Fruit fly (Drosophila melanogaster): Measurements from ENCODE around the gene kuk.

kuk gene

dm6 chr3R:17056183-17056904 is 23.7 kb upstream of the kuk start (continued):
- TF ChIP-seq cg (GFP tag; optimal IDR thresholded peaks at IDR 0.05) (peak; percentile 100), CG32532 (GFP tag; IDR thresholded peaks at IDR 0.05) (peak; percentile 12; the same call in 1 of the 2 replicates), CG34224 (GFP tag; IDR thresholded peaks at IDR 0.05; ENCODE audit: partially characterized antibody) (peak; percentile 51; the same call in 1 of the 3 replicates), Rfx (GFP tag; IDR thresholded peaks at IDR 0.05) (peak; percentile 20; the same call in 1 of the 2 replicates), Hmx (GFP tag; optimal IDR thresholded peaks at IDR 0.05) (no peak), sug (tag; optimal IDR thresholded peaks at IDR 0.05) (peak; percentile 87), tio (GFP tag; optimal IDR thresholded peaks at IDR 0.05) (no peak), nmo (GFP tag; optimal IDR thresholded peaks at IDR 0.05) (peak; percentile 51), BEAF-32 (GFP tag; optimal IDR thresholded peaks at IDR 0.05) (no peak), CG8388 (GFP tag; optimal IDR thresholded peaks at IDR 0.05) (peak; percentile 5), CG15479 (GFP tag; optimal IDR thresholded peaks at IDR 0.05) (peak; percentile 45), Hr51 (GFP tag; optimal IDR thresholded peaks at IDR 0.05) (peak in 1 of 2 experiments; percentile 70), Nf-YB (GFP tag; optimal IDR thresholded peaks at IDR 0.05) (peak; percentile 62), CG2120 (GFP tag; optimal IDR thresholded peaks at IDR 0.05) (peak; percentile 15), dan (GFP tag; IDR thresholded peaks at IDR 0.05) (no peak), CG16815 (GFP tag; optimal IDR thresholded peaks at IDR 0.05) (no peak), chn (GFP tag; optimal IDR thresholded peaks at IDR 0.05) (peak; percentile 58), Mrtf (GFP tag; IDR thresholded peaks at IDR 0.05) (no peak), az2 (GFP tag; optimal IDR thresholded peaks at IDR 0.05) (no peak), gro (GFP tag; optimal IDR thresholded peaks at IDR 0.05) (peak; percentile 77), YL-1 (GFP tag; optimal IDR thresholded peaks at IDR 0.05) (no peak), gcm (GFP tag; optimal IDR thresholded peaks at IDR 0.05) (peak; percentile 53), Deaf1 (tag; optimal IDR thresholded peaks at IDR 0.05) (peak; percentile 82), CG1832 (GFP tag; optimal IDR thresholded peaks at IDR 0.05) (peak; percentile 92), Side (GFP tag; optimal IDR thresholded peaks at IDR 0.05) (peak; percentile 50), scrt (GFP tag; optimal IDR thresholded peaks at IDR 0.05) (peak; percentile 77), Bteb2 (GFP tag; optimal IDR thresholded peaks at IDR 0.05) (no peak), Hey (tag; optimal IDR thresholded peaks at IDR 0.05) (peak; percentile 71), slbo (GFP tag; IDR thresholded peaks at IDR 0.05) (peak; percentile 13; the same call in 1 of the 2 replicates), crol (GFP tag; IDR thresholded peaks at IDR 0.05) (peak; percentile 99), CG8478 (optimal IDR thresholded peaks at IDR 0.05) (peak; percentile 93), CG7987 (GFP tag; optimal IDR thresholded peaks at IDR 0.05) (peak; percentile 34), CG31224 (GFP tag; IDR thresholded peaks at IDR 0.05) (no peak; the same call in 1 of the 2 replicates), CG9727 (GFP tag; optimal IDR thresholded peaks at IDR 0.05) (peak; percentile 24), Scr (GFP tag; IDR thresholded peaks at IDR 0.05; ENCODE audit: partially characterized antibody) (peak; percentile 50), pan (optimal IDR thresholded peaks at IDR 0.05) (no peak), pan (GFP tag; optimal IDR thresholded peaks at IDR 0.05 in 1 of 2, IDR thresholded peaks at IDR 0.05 in 1 of 2) (peak in 1 of 2 experiments; percentile 6), pita (GFP tag; optimal IDR thresholded peaks at IDR 0.05) (no peak), CG17385 (GFP tag; optimal IDR thresholded peaks at IDR 0.05) (peak; percentile 30), Atf6 (GFP tag; IDR thresholded peaks at IDR 0.05) (peak; percentile 50), CG2678 (tag; optimal IDR thresholded peaks at IDR 0.05) (peak; percentile 9), croc (GFP tag; conservative IDR thresholded peaks at IDR 0.05) (no peak), NFAT (GFP tag; IDR thresholded peaks at IDR 0.05) (peak; percentile 52; the same call in 1 of the 2 replicates), nom (GFP tag; optimal IDR thresholded peaks at IDR 0.05) (peak; percentile 76), CG12769 (tag; optimal IDR thresholded peaks at IDR 0.05) (peak; percentile 97), corto (GFP tag; optimal IDR thresholded peaks at IDR 0.05) (no peak), Aef1 (GFP tag; IDR thresholded peaks at IDR 0.05) (peak; percentile 76), fru (optimal IDR thresholded peaks at IDR 0.05) (no peak), cwo (GFP tag; optimal IDR thresholded peaks at IDR 0.05) (peak; percentile 81)

All from whole organism, embryonic.